Fruit fly (Drosophila melanogaster): ENCODE results near the gene w.

DNA sequence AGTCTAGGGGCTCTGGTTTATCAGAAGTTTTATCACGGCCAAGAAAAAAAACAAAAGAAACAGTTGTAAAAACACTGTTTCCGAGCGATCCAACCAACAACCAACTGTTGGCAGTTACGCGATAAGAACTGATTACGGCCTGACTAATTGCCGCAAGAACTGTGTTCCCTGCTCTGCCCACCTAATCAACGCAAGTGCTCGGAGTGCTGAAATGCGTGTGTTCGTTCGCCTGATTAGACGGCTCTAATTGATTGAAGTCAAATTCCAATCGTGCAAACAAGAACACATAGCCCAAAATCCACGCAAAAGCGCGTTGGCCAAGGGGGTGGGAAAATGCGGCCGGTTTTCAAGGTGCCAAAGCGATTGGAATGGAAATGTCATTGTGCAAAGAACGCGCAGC is 8.4 kb downstream of the w start:
- TF ChIP-seq sage (GFP tag; optimal IDR thresholded peaks at IDR 0.05): no peak
- no peak for TF ChIP-seq psq (GFP tag; optimal IDR thresholded peaks at IDR 0.05)
- TF ChIP-seq dsf (GFP tag; optimal IDR thresholded peaks at IDR 0.05; ENCODE audit: borderline replicate concordance): no peak
- no peak for TF ChIP-seq dmrt93B (GFP tag; optimal IDR thresholded peaks at IDR 0.05)
- no peak for TF ChIP-seq Jra (GFP tag; optimal IDR thresholded peaks at IDR 0.05)
- no peak for TF ChIP-seq Sp1 (GFP tag; optimal IDR thresholded peaks at IDR 0.05)
- no peak for TF ChIP-seq Dif (GFP tag; optimal IDR thresholded peaks at IDR 0.05; ENCODE audit: partially characterized antibody)
- no peak for TF ChIP-seq Hr78 (GFP tag; optimal IDR thresholded peaks at IDR 0.05)
- TF ChIP-seq brk (GFP tag; optimal IDR thresholded peaks at IDR 0.05): no peak
- no peak for TF ChIP-seq Dfd (GFP tag; optimal IDR thresholded peaks at IDR 0.05)
- no peak for TF ChIP-seq Rel (GFP tag; optimal IDR thresholded peaks at IDR 0.05)
- TF ChIP-seq Rel (tag; optimal IDR thresholded peaks at IDR 0.05): no peak
- no peak for TF ChIP-seq CrebA (GFP tag; optimal IDR thresholded peaks at IDR 0.05; ENCODE audit: borderline replicate concordance)
- TF ChIP-seq dl (GFP tag; optimal IDR thresholded peaks at IDR 0.05; ENCODE audit: insufficient read depth in 1 of 2, partially characterized antibody in 2 of 2): no peak
- TF ChIP-seq Vsx2 (GFP tag; optimal IDR thresholded peaks at IDR 0.05; ENCODE audit: partially characterized antibody): no peak

Data from whole organism, wandering third instar larva.